Worm (Caenorhabditis elegans): Measurements from ENCODE around the gene ZK488.6.

ZK488.6 gene

DNA sequence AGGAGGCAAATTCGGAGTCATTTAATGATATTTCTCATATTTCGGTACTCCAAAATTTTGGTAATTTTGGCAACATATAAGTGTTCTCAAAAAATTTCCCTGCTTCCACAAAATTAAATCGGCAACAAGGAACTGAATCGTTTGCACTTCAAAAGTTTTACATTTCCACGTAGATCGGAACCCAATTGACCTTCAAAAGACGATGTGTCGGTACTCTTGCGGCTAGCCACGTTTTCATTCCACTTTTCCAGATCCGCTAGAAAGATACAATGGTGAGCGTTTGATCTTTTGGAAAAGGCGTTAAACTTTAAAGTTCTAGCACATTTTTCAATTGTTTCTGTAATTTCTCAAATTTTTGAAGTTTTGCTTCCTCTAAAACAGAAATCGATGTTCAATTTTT, 6.6 kb downstream of the ZK488.6 start:
- TF ChIP-seq flh-1 (GFP tag; optimal IDR thresholded peaks at IDR 0.05) (no peak), unc-120 (tag; optimal IDR thresholded peaks at IDR 0.05; ENCODE audit: poor library complexity, severe bottlenecking) (no peak), sem-2 (GFP tag; optimal IDR thresholded peaks at IDR 0.05) (no peak), mab-5 (tag; optimal IDR thresholded peaks at IDR 0.05) (no peak)

ce11 chrV:597823-598222, 7.5 kb downstream of the ZK488.6 start:
- TF ChIP-seq lsy-2 (tag; optimal IDR thresholded peaks at IDR 0.05) (no peak), unc-39 (tag; optimal IDR thresholded peaks at IDR 0.05) (no peak), ztf-11 (tag; optimal IDR thresholded peaks at IDR 0.05) (no peak), elt-1 (tag; optimal IDR thresholded peaks at IDR 0.05; ENCODE audit: borderline replicate concordance, insufficient read depth) (no peak), unc-120 (tag; optimal IDR thresholded peaks at IDR 0.05; ENCODE audit: poor library complexity, severe bottlenecking) (no peak), flh-1 (GFP tag; optimal IDR thresholded peaks at IDR 0.05) (no peak), ceh-83 (GFP tag; optimal IDR thresholded peaks at IDR 0.05) (no peak), mls-2 (tag; optimal IDR thresholded peaks at IDR 0.05) (no peak), ceh-43 (GFP tag; optimal IDR thresholded peaks at IDR 0.05) (no peak), nhr-76 (tag; optimal IDR thresholded peaks at IDR 0.05) (no peak), bed-3 (GFP tag; optimal IDR thresholded peaks at IDR 0.05) (no peak), nhr-2 (tag; optimal IDR thresholded peaks at IDR 0.05) (no peak), nhr-237 (tag; optimal IDR thresholded peaks at IDR 0.05) (no peak), ces-1 (GFP tag; optimal IDR thresholded peaks at IDR 0.05) (no peak), tbx-8 (GFP tag; optimal IDR thresholded peaks at IDR 0.05) (no peak), elt-3 (tag; optimal IDR thresholded peaks at IDR 0.05) (no peak), nhr-28 (tag; optimal IDR thresholded peaks at IDR 0.05) (no peak), drap-1 (GFP tag; optimal IDR thresholded peaks at IDR 0.05) (no peak), blmp-1 (tag; optimal IDR thresholded peaks at IDR 0.05) (no peak), sptf-1 (tag; optimal IDR thresholded peaks at IDR 0.05) (no peak)

DNA sequence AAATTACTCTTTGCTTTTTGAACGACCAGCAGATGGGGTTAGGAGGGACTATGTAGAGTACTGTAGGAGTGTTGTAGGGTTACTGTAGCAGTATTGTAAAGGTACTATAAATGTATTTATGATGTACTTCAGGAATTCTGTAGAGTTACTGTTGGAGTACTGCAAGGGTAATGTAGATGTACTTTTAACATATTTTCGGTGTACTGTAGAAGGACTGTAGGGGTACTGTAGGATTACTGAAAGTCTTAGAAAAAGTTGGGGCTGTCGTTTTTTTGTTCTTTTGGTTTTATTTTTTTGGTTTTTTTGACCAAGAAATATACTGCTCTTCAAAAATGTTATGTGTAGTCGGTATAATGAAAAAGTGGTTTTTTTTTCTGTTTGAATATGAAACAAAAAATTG, 8.3 kb downstream of the ZK488.6 start:
- TF ChIP-seq lin-32 (GFP tag; optimal IDR thresholded peaks at IDR 0.05) (no peak), pha-4 (tag; optimal IDR thresholded peaks at IDR 0.05) (no peak), mab-5 (tag; optimal IDR thresholded peaks at IDR 0.05) (no peak), elt-1 (tag; optimal IDR thresholded peaks at IDR 0.05; ENCODE audit: borderline replicate concordance, insufficient read depth) (no peak), snpc-4 (tag; optimal IDR thresholded peaks at IDR 0.05) (no peak), drap-1 (GFP tag; optimal IDR thresholded peaks at IDR 0.05) (no peak)

DNA sequence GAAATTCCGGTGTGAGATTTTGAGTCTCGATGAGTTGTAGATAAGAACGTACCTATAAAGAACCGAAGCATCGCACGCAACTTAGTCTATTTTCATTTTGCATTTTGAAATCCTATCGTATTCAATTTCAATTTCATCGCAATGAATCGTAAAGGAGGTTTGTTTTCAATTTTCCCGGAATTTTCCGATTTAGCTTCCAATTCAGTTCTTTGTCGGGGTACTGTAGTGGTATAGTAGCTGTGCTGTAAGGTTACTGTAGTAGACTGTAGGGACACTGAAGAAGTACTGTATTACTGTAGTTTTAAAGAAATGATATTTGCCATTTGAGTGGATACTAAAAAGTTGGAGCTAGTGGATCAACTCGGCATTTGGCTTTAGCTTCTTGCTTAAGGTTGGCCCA, 9.5 kb downstream of the ZK488.6 start:
- TF ChIP-seq unc-120 (tag; optimal IDR thresholded peaks at IDR 0.05; ENCODE audit: poor library complexity, severe bottlenecking) (no peak), elt-1 (tag; optimal IDR thresholded peaks at IDR 0.05; ENCODE audit: borderline replicate concordance, insufficient read depth) (no peak), ceh-43 (GFP tag; optimal IDR thresholded peaks at IDR 0.05) (no peak), unc-62 (GFP tag; optimal IDR thresholded peaks at IDR 0.05) (no peak), sem-2 (GFP tag; optimal IDR thresholded peaks at IDR 0.05) (no peak), cnd-1 (tag; optimal IDR thresholded peaks at IDR 0.05) (no peak), bed-3 (GFP tag; optimal IDR thresholded peaks at IDR 0.05) (no peak), blmp-1 (tag; optimal IDR thresholded peaks at IDR 0.05) (no peak), unc-39 (tag; optimal IDR thresholded peaks at IDR 0.05) (no peak)

- TF ChIP-seq pha-4 (tag; optimal IDR thresholded peaks at IDR 0.05) (no peak), nhr-12 (tag; optimal IDR thresholded peaks at IDR 0.05) (no peak), mab-5 (tag; optimal IDR thresholded peaks at IDR 0.05) (no peak), elt-3 (tag; optimal IDR thresholded peaks at IDR 0.05) (no peak)
These were observed 9.9 kb downstream of the ZK488.6 start, which contains the start of gene nhr-251 for ce11 chrV:600231-600630. TSS of gene nhr-251 (plus strand) at chrV:600531.

DNA sequence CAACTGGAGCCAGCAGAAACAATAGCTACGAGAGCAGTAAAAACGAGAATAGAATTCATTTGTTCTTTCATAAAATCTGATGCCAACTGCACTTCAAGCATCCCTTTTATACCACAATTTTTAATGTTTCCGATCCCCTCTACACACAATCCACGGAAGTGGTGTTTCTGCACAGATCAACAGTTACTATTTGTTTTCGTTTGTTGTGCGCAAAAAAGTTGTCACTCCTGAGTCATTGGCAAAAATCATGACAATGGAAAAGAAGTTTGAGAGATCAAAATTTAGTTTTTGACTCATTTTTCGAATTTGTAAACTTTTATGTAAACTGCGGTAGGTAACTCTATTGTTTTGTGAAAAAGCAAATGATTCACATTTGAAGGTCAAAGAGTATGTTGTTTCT, 13.8 kb downstream of the ZK488.6 start, which contains the start of gene srlf-37:
Gene srlf-37 (minus strand): TSS at position 101 of the 400 bp plus-strand sequence.
- TF ChIP-seq ceh-39 (tag; optimal IDR thresholded peaks at IDR 0.05), result no peak

ce11 chrV:608844-609243, 18.6 kb downstream of the ZK488.6 start, which contains the start of gene srw-109:
TSS of gene srw-109 (minus strand) at chrV:608944.
- no peak for TF ChIP-seq unc-39 (tag; optimal IDR thresholded peaks at IDR 0.05)
- no peak for TF ChIP-seq lin-32 (GFP tag; optimal IDR thresholded peaks at IDR 0.05)
- TF ChIP-seq mls-2 (tag; optimal IDR thresholded peaks at IDR 0.05), result no peak
- TF ChIP-seq lsy-2 (tag; optimal IDR thresholded peaks at IDR 0.05), result no peak
- TF ChIP-seq flh-1 (GFP tag; optimal IDR thresholded peaks at IDR 0.05), result no peak

Measured in whole organism, mixed stage, embryonic.